Worm (Caenorhabditis elegans) whole organism, L4/young adult: Measurements from ENCODE around the gene F59A1.12.

ENCODE experiments used
- W03F9.2 ChIP-seq: fragments of 150-350 bp; optimal IDR thresholded peaks from 2 replicates; lab custom pipeline; 2014; ENCODE audit warnings: missing biosample characterization, missing genetic modification characterization
- dao-5 ChIP-seq: sonication (generic microtip); optimal IDR thresholded peaks from 2 replicates; lab custom pipeline; 2016; ENCODE audit warnings: missing genotype, missing genetic modification characterization, moderate library complexity, missing compliant biosample characterization
- him-1 ChIP-seq: sonication (generic microtip); optimal IDR thresholded peaks from 2 replicates; lab custom pipeline; 2016; ENCODE audit warnings: missing genotype, missing genetic modification reagents, missing genetic modification characterization, missing compliant biosample characterization

DNA sequence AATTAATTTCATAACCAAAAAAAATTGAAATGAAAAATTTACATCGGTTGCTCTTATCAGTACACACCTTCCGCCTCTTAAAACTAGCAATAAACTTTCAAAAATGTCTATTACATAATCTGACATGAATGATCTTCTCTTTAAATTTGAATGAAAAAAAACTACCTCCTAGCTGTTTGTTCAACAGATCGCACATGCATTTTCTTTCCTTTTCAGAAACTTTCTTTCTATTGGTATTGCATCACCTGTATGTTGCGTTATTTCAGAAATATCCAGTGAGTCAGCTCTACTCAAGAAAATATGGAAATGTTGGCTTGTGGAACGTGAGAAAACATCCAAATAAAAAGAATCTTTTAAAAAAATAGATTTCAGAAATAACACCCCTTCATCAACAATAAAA lies 44.3 kb downstream of the F59A1.12 start, which contains the start of gene F57G4.1:
- TF ChIP-seq W03F9.2 (tag; lab: Kevin White, UChicago) (no peak), dao-5 (tag; lab: Kevin White, UChicago) (no peak), him-1 (tag; lab: Kevin White, UChicago) (no peak)
